Fruit fly (Drosophila melanogaster) whole organism, prepupa: ENCODE results near the gene CG5103.

Experiments used
- CG10631 ChIP-seq: fragments of 200-800 bp; sonication (Bioruptor generic); optimal IDR thresholded peaks from 2 replicates; lab custom pipeline; 2016; ENCODE audit warnings: missing biosample characterization, missing genetic modification characterization
- CG10669 ChIP-seq: fragments of 200-800 bp; sonication (Bioruptor generic); optimal IDR thresholded peaks from 3 replicates; lab custom pipeline; 2018; ENCODE audit warnings: missing biosample characterization, mild to moderate bottlenecking, missing genetic modification characterization, moderate library complexity
- CG11762 ChIP-seq: fragments of 200-800 bp; sonication (Bioruptor generic); optimal IDR thresholded peaks from 3 replicates; lab custom pipeline; 2016; ENCODE audit warnings: missing biosample characterization, missing genetic modification characterization; ENCODE audit not compliant: insufficient read depth
- CG15336 ChIP-seq: fragments of 200-800 bp; sonication (Bioruptor generic); IDR thresholded peaks from 2 replicates; pipeline ENCODE4 v1.3.6; 2022; ENCODE audit warnings: missing biosample characterization, missing genetic modification characterization
- CG1621 ChIP-seq: fragments of 200-800 bp; sonication (Bioruptor generic); optimal IDR thresholded peaks from 3 replicates; lab custom pipeline; 2018; ENCODE audit warnings: missing biosample characterization, mild to moderate bottlenecking, missing genetic modification characterization
- CG3032 ChIP-seq: fragments of 200-800 bp; optimal IDR thresholded peaks from 2 replicates; lab custom pipeline; 2019; ENCODE audit warnings: missing biosample characterization, mild to moderate bottlenecking, missing genetic modification characterization, moderate library complexity
- CG32006 ChIP-seq: fragments of 200-800 bp; sonication (Bioruptor generic); optimal IDR thresholded peaks from 3 replicates; lab custom pipeline; 2017; ENCODE audit warnings: missing biosample characterization, mild to moderate bottlenecking, missing genetic modification characterization
- CG34406 ChIP-seq: fragments of 200-800 bp; sonication (Bioruptor generic); optimal IDR thresholded peaks from 3 replicates; lab custom pipeline; 2016; ENCODE audit warnings: missing biosample characterization, missing genetic modification characterization
- CG3919 ChIP-seq: fragments of 200-800 bp; sonication (Bioruptor generic); optimal IDR thresholded peaks from 3 replicates; lab custom pipeline; 2016; ENCODE audit warnings: missing biosample characterization, missing genetic modification characterization
- CG4318 ChIP-seq: fragments of 200-800 bp; sonication (Bioruptor generic); optimal IDR thresholded peaks from 3 replicates; lab custom pipeline; 2017; ENCODE audit warnings: missing biosample characterization, mild to moderate bottlenecking, missing genetic modification characterization
- CG6163 ChIP-seq: fragments of 200-800 bp; sonication (Bioruptor generic); IDR thresholded peaks from 3 replicates; pipeline ENCODE4 v1.3.6; 2022; ENCODE audit warnings: missing biosample characterization, missing genetic modification characterization
- CG6276 ChIP-seq: fragments of 200-800 bp; sonication (Bioruptor generic); optimal IDR thresholded peaks from 2 replicates; lab custom pipeline; 2017; ENCODE audit warnings: missing biosample characterization, mild to moderate bottlenecking, missing genetic modification characterization
- CG6792 ChIP-seq: fragments of 200-800 bp; sonication (Bioruptor generic); optimal IDR thresholded peaks from 3 replicates; lab custom pipeline; 2016; ENCODE audit warnings: missing biosample characterization, missing genetic modification characterization
- CG6808 ChIP-seq: fragments of 200-800 bp; sonication (Bioruptor generic); optimal IDR thresholded peaks from 3 replicates; lab custom pipeline; 2017; ENCODE audit warnings: missing biosample characterization, missing genetic modification characterization, mild to moderate bottlenecking, moderate library complexity, missing genetic modification reagents
- CG7368 ChIP-seq: fragments of 200-800 bp; sonication (Bioruptor generic); optimal IDR thresholded peaks from 3 replicates; lab custom pipeline; 2016; ENCODE audit warnings: missing biosample characterization, missing genetic modification characterization
- CG8119 ChIP-seq: fragments of 200-800 bp; sonication (Bioruptor generic); IDR thresholded peaks from 3 replicates; pipeline ENCODE4 v1.3.6; 2022; ENCODE audit warnings: missing biosample characterization, missing genetic modification characterization
- CG8319 ChIP-seq: fragments of 200-800 bp; sonication (Bioruptor generic); optimal IDR thresholded peaks from 3 replicates; lab custom pipeline; 2016; ENCODE audit warnings: missing biosample characterization, missing genetic modification characterization
- CG8632 ChIP-seq: fragments of 200-800 bp; sonication (Bioruptor generic); optimal IDR thresholded peaks from 3 replicates; lab custom pipeline; 2016; ENCODE audit warnings: missing biosample characterization, missing genetic modification characterization
- CG9139 ChIP-seq: fragments of 200-800 bp; sonication (Bioruptor generic); optimal IDR thresholded peaks from 3 replicates; lab custom pipeline; 2017; ENCODE audit warnings: missing biosample characterization, mild to moderate bottlenecking, missing genetic modification characterization
- Eip75B ChIP-seq: fragments of 200-800 bp; sonication (Bioruptor generic); optimal IDR thresholded peaks from 3 replicates; lab custom pipeline; 2016; ENCODE audit warnings: missing biosample characterization, missing genetic modification characterization
- Eip78C ChIP-seq: fragments of 200-800 bp; sonication (Bioruptor generic); peaks from one replicate; lab custom pipeline; 2016; ENCODE audit warnings: missing biosample characterization, missing genetic modification characterization
- Ets96B ChIP-seq: fragments of 200-800 bp; optimal IDR thresholded peaks from 2 replicates; lab custom pipeline; 2019; ENCODE audit warnings: missing biosample characterization, mild to moderate bottlenecking, missing genetic modification characterization, moderate library complexity
- Hr4 ChIP-seq: fragments of 200-800 bp; sonication (Bioruptor generic); optimal IDR thresholded peaks from 3 replicates; lab custom pipeline; 2016; ENCODE audit warnings: missing biosample characterization, missing genetic modification characterization
- Met ChIP-seq: fragments of 200-800 bp; sonication (Bioruptor generic); optimal IDR thresholded peaks from 3 replicates; lab custom pipeline; 2016; ENCODE audit warnings: missing biosample characterization, missing genetic modification characterization
- OdsH ChIP-seq: fragments of 200-800 bp; sonication (Bioruptor generic); optimal IDR thresholded peaks from 3 replicates; lab custom pipeline; 2016; ENCODE audit warnings: missing biosample characterization, missing genetic modification characterization
- Smox ChIP-seq: fragments of 200-800 bp; sonication (Bioruptor generic); optimal IDR thresholded peaks from 3 replicates; lab custom pipeline; 2016; ENCODE audit warnings: missing biosample characterization, missing genetic modification characterization
- Sox102F ChIP-seq: fragments of 200-800 bp; sonication (Bioruptor generic); optimal IDR thresholded peaks from 2 replicates; lab custom pipeline; 2016; ENCODE audit warnings: missing biosample characterization, mild to moderate bottlenecking, missing genetic modification characterization
- Sox14 ChIP-seq: fragments of 200-800 bp; sonication (Bioruptor generic); optimal IDR thresholded peaks from 3 replicates; lab custom pipeline; 2016; ENCODE audit warnings: missing biosample characterization, missing genetic modification characterization
- achi ChIP-seq: fragments of 200-800 bp; sonication (Bioruptor generic); optimal IDR thresholded peaks from 3 replicates; lab custom pipeline; 2016; ENCODE audit warnings: missing biosample characterization, missing genetic modification characterization
- acj6 ChIP-seq: fragments of 200-800 bp; sonication (Bioruptor generic); optimal IDR thresholded peaks from 3 replicates; lab custom pipeline; 2016; ENCODE audit warnings: missing biosample characterization, missing genetic modification characterization
- cyc ChIP-seq: fragments of 200-800 bp; sonication (Bioruptor generic); optimal IDR thresholded peaks from 3 replicates; lab custom pipeline; 2016; ENCODE audit warnings: missing biosample characterization, missing genetic modification characterization
- dac ChIP-seq: fragments of 200-800 bp; sonication (Bioruptor generic); optimal IDR thresholded peaks from 2 replicates; lab custom pipeline; 2017; ENCODE audit warnings: missing biosample characterization, mild to moderate bottlenecking, missing genetic modification characterization
- dsx ChIP-seq: fragments of 200-800 bp; optimal IDR thresholded peaks from 3 replicates; lab custom pipeline; 2019; ENCODE audit warnings: missing biosample characterization, mild to moderate bottlenecking, missing genetic modification characterization, moderate library complexity; ENCODE audit not compliant: poor library complexity, severe bottlenecking
- eg ChIP-seq: fragments of 200-800 bp; sonication (Bioruptor generic); IDR thresholded peaks from 3 replicates; pipeline ENCODE4 v1.3.6; 2022; ENCODE audit warnings: missing biosample characterization, missing genetic modification characterization
- esn ChIP-seq: fragments of 200-800 bp; sonication (Bioruptor generic); optimal IDR thresholded peaks from 2 replicates; lab custom pipeline; 2016; ENCODE audit warnings: missing biosample characterization, mild to moderate bottlenecking, missing genetic modification characterization, moderate library complexity
- fd59A ChIP-seq: fragments of 200-800 bp; sonication (Bioruptor generic); optimal IDR thresholded peaks from 2 replicates; lab custom pipeline; 2017; ENCODE audit warnings: missing biosample characterization, mild to moderate bottlenecking, missing genetic modification characterization, missing genetic modification reagents
- fkh ChIP-seq: fragments of 200-800 bp; sonication (Bioruptor generic); optimal IDR thresholded peaks from 3 replicates; lab custom pipeline; 2017; ENCODE audit warnings: missing biosample characterization, mild to moderate bottlenecking, missing genetic modification characterization, moderate library complexity
- lz ChIP-seq: fragments of 200-800 bp; sonication (Bioruptor generic); optimal IDR thresholded peaks from 3 replicates; lab custom pipeline; 2016; ENCODE audit warnings: missing biosample characterization, missing genetic modification characterization
- pdm3 ChIP-seq: fragments of 200-800 bp; sonication (Bioruptor generic); optimal IDR thresholded peaks from 3 replicates; lab custom pipeline; 2016; ENCODE audit warnings: missing biosample characterization, missing genetic modification characterization
- salr ChIP-seq, 2 experiments: fragments of 200-800 bp; sonication (Bioruptor generic); optimal IDR thresholded peaks; 3 replicates each; lab custom pipeline; 2016 to 2018; ENCODE audit warnings: missing biosample characterization in 2 of 2, missing genetic modification characterization in 2 of 2, mild to moderate bottlenecking in 1 of 2
- spab ChIP-seq: fragments of 200-800 bp; sonication (Bioruptor generic); optimal IDR thresholded peaks from 2 replicates; lab custom pipeline; 2017; ENCODE audit warnings: missing biosample characterization, mild to moderate bottlenecking, missing genetic modification characterization, missing genetic modification reagents
- ss ChIP-seq, 2 experiments: fragments of 200-800 bp; sonication (Bioruptor generic); optimal IDR thresholded peaks; 2 replicates in 1 of 2; 3 replicates in 1 of 2; lab custom pipeline; 2017 to 2018; ENCODE audit warnings: mild to moderate bottlenecking in 2 of 2, missing biosample characterization in 2 of 2, missing genetic modification characterization in 2 of 2, moderate library complexity in 1 of 2
- svp ChIP-seq: fragments of 200-800 bp; sonication (Bioruptor generic); peaks from one replicate; lab custom pipeline; 2016; ENCODE audit warnings: missing biosample characterization, missing genetic modification characterization
- topi ChIP-seq: fragments of 200-800 bp; sonication (Bioruptor generic); optimal IDR thresholded peaks from 3 replicates; lab custom pipeline; 2016; ENCODE audit warnings: missing biosample characterization, missing genetic modification characterization

The CG5103 gene

dm6 chr3L:18275888-18276287, 18.2 kb downstream of the CG5103 start (continued):
- TF ChIP-seq fkh (GFP tag; lab: Kevin White, UChicago) (no peak), CG11762 (no peak), CG15336 (GFP tag; lab: Robert Waterston, UW) (no peak), Ets96B (no peak), ss (GFP tag; optimal IDR thresholded peaks at IDR 0.05; lab: Kevin White, UChicago) (no peak), Hr4 (no peak), lz (GFP tag; lab: Kevin White, UChicago) (peak; percentile 69)

- TF ChIP-seq dac (GFP tag; lab: Kevin White, UChicago) (no peak), Smox (GFP tag; lab: Kevin White, UChicago) (peak; percentile 13), CG7368 (GFP tag; lab: Kevin White, UChicago) (no peak), CG3032 (peak; percentile 46), Sox102F (peak; percentile 4), Eip75B (GFP tag; lab: Kevin White, UChicago) (peak; percentile 44), CG8119 (peak; percentile 58), fd59A (peak; percentile 38), esn (GFP tag; lab: Kevin White, UChicago) (no peak), Ets96B (peak; percentile 69), dsx (peak; percentile 68), pdm3 (GFP tag; lab: Kevin White, UChicago) (peak; percentile 31), OdsH (GFP tag; lab: Kevin White, UChicago) (peak; percentile 50), CG6163 (GFP tag; lab: Robert Waterston, UW) (peak; percentile 85), CG34406 (GFP tag; lab: Kevin White, UChicago) (peak; percentile 24), CG15336 (GFP tag; lab: Robert Waterston, UW) (0 out of 2 replicates have a peak, but pooled peaks have one; percentile 49), CG10669 (GFP tag; lab: Kevin White, UChicago) (peak; percentile 47), CG4318 (GFP tag; lab: Kevin White, UChicago) (no peak), svp (GFP tag; lab: Kevin White, UChicago) (peak; percentile 49), acj6 (GFP tag; lab: Kevin White, UChicago) (peak; percentile 48), eg (GFP tag; lab: Robert Waterston, UW) (0 out of 3 replicates have a peak, but pooled peaks have one; percentile 39), salr (GFP tag; optimal IDR thresholded peaks at IDR 0.05; lab: Kevin White, UChicago) (peak in 1 of 2 experiments; percentile 35), ss (GFP tag; optimal IDR thresholded peaks at IDR 0.05; lab: Kevin White, UChicago) (peak; percentile 43 to 55), achi (GFP tag; lab: Kevin White, UChicago) (peak; percentile 55), CG6792 (peak; percentile 15), cyc (no peak), lz (GFP tag; lab: Kevin White, UChicago) (no peak), CG10631 (GFP tag; lab: Kevin White, UChicago) (peak; percentile 24), topi (GFP tag; lab: Kevin White, UChicago) (peak; percentile 3), CG8632 (peak; percentile 5), CG1621 (peak; percentile 38), CG8319 (GFP tag; lab: Kevin White, UChicago) (no peak), CG6808 (GFP tag; lab: Kevin White, UChicago) (peak; percentile 51), CG11762 (no peak), Eip78C (GFP tag; lab: Kevin White, UChicago) (peak; percentile 82), CG3919 (GFP tag; lab: Kevin White, UChicago) (peak; percentile 43), CG9139 (GFP tag; lab: Kevin White, UChicago) (peak; percentile 51), CG32006 (GFP tag; lab: Kevin White, UChicago) (peak; percentile 13), Sox14 (GFP tag; lab: Kevin White, UChicago) (no peak), spab (GFP tag; lab: Kevin White, UChicago) (peak; percentile 52), Met (GFP tag; lab: Kevin White, UChicago) (peak; percentile 5), CG6276 (no peak)
Measured at dm6 chr3L:18274188-18274587, 19.9 kb downstream of the CG5103 start.
